Fruit fly (Drosophila melanogaster) whole organism, larva: Measurements from ENCODE around the gene CG43049.

Experiments used
- noc ChIP-seq: fragments of 200-800 bp; sonication (Bioruptor generic); optimal IDR thresholded peaks from 3 replicates; lab custom pipeline; 2019; ENCODE audit warnings: missing biosample characterization, mild to moderate bottlenecking, missing genetic modification characterization, moderate library complexity

Gene CG43049

DNA sequence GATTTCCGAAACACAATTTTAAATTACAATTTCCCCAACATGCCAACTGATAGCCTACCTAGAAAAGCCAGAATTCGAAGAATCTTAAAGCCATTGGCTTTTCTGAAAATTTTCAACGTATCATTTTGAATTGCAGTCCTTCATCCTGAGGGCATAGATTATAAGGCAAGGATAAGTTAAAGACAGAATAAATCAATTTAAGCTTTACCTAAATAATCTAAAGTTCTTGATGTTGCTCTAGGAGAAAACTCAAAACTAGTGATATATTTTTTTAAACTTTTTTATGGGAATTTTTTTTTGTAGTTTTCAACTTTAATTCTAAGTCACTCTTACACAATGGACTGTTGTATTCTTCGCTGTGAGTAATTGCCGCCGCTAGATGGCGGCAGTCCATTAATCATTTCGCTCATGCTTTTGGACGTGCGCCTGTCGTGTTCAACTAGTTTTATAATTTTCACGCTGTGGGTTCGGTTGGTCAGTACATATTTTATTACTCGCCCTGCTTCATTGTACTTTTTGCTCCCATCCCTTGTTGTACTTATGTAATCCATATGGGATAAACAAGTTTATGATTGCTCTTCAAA lies 10.7 kb upstream of the CG43049 start, which contains the start of gene COX6AL2:
Gene COX6AL2 (minus strand): TSS at position 51 of the 584 bp plus-strand sequence.
- no peak for TF ChIP-seq noc (tag; lab: Kevin White, UChicago)

dm6 chr3L:18916466-18916865 lies 8.4 kb upstream of the CG43049 start:
- no peak for TF ChIP-seq noc (tag; lab: Kevin White, UChicago)

dm6 chr3L:18917281-18917680 lies 7.6 kb upstream of the CG43049 start, which contains the start of gene CG6839:
CG6839 (plus strand) TSS chr3L:18917581.
- TF ChIP-seq noc (tag; lab: Kevin White, UChicago): no peak

- TF ChIP-seq noc (tag; lab: Kevin White, UChicago): no peak
Measured at dm6 chr3L:18920219-18920618, 4.7 kb upstream of the CG43049 start, which contains the start of gene CG18223. CG18223 (minus strand) TSS chr3L:18920319.

DNA sequence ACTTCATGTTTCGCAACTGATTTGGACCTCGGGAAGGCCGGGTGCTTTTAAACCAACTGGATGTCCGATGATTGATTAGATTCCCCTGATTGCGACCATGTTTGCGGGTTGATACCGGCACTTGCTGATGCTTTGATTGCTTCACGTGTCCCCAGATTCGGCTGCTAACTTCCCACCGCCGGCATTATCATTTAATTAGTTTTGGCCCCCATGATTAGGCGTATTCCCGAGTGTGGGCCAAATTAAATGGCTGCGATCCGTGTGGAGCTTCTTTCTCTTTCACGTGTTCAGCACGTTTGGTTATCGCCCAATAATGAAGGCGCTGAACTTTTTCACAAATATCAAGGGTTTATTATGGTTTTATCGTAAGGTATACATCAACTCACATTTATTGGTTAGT lies 2.8 kb upstream of the CG43049 start, which contains the start of gene CG3819:
Gene CG3819 (minus strand): TSS at position 23 of the 400 bp plus-strand sequence.
- TF ChIP-seq noc (tag; lab: Kevin White, UChicago): no peak

DNA sequence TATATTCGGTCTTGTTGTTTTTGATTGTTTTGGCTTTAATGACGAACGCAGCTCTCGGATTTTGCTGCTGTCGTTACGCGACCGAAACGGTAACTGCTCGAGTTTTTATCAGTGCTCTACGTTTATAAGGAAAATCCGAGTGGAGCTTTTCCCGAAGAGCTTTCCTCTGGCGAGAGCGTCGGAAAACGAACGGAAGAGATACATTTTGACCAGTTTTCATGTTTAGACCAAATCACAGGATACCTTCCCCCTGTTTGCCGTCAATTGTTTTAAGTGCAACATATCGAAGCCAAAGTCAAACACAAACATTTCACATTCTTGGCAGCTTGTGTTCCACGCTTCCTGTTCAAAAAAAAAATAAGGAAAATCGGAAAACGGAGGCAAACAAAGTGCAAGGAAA lies 21.0 kb downstream of the CG43049 start, which contains the start of gene CG32204:
Gene CG32204 (minus strand): TSS at position 101 of the 400 bp plus-strand sequence.
- TF ChIP-seq noc (tag; lab: Kevin White, UChicago): no peak

dm6 chr3L:18946956-18947355 lies 22.1 kb downstream of the CG43049 start:
- no peak for TF ChIP-seq noc (tag; lab: Kevin White, UChicago)

DNA sequence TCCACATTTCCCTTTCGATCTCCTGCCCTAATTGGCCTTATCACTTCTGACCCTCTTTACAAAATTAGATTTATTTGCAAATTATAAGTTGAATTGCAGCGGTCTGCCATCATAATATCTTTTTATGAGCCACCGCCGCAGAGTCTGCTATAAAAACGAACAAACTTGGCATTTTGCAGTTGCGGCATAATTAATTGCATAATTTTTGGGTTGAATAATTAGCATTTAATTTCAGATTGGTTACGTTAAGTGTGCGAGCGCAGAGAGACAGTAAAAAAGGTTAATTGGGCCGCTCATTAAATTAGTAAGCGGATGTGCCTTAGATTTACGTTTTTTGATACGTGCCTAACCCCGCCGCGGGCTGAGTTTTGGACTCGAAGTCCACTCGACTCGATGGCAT lies 24.2 kb downstream of the CG43049 start:
- no peak for TF ChIP-seq noc (tag; lab: Kevin White, UChicago)

DNA sequence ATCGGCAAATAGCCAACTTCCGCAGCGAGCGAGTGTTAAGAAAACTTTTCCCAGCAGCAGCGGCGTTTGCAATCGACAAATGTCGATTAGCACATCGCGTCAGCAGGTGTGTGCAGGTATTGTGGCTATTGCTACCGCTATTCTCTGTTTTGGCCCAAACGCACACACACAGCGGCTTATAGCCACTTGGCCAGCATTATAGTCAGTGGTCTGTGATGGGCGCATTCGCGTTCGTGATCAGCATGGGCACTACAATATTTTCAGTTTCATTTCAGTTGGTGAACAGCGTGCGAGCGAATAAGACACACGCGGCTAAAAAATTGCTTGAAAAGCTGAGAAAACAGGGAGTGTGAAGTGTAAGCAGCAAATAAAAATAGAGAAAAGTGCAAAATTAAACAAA lies 25.5 kb downstream of the CG43049 start, which contains the start of gene CG6836:
Gene CG6836 (plus strand): TSS at position 271 of the 400 bp plus-strand sequence.
- TF ChIP-seq noc (tag; lab: Kevin White, UChicago): no peak

- no peak for TF ChIP-seq noc (tag; lab: Kevin White, UChicago)
Measured at dm6 chr3L:18952399-18952798, 27.5 kb downstream of the CG43049 start.

- TF ChIP-seq noc (tag; lab: Kevin White, UChicago): no peak
Measured at dm6 chr3L:18957032-18957431, 32.1 kb downstream of the CG43049 start.

dm6 chr3L:18968193-18968969 lies 43.5 kb downstream of the CG43049 start:
- no peak for TF ChIP-seq noc (tag; lab: Kevin White, UChicago)
